Fruit fly (Drosophila melanogaster): Measurements from ENCODE around the gene Elp4.

dm6 chr2L:5479971-5480370 is 44.0 kb upstream of the Elp4 start:
- TF ChIP-seq CG8301 (tag; optimal IDR thresholded peaks at IDR 0.05) (no peak), Snoo (tag; optimal IDR thresholded peaks at IDR 0.05) (peak; percentile 44), CG9948 (tag; optimal IDR thresholded peaks at IDR 0.05) (peak; percentile 75), CG13204 (GFP tag; optimal IDR thresholded peaks at IDR 0.05) (peak; percentile 57), CG4496 (GFP tag; IDR thresholded peaks at IDR 0.05) (peak; percentile 40; the same call in 1 of the 3 replicates)

Measured in whole organism, pupa.